Worm (Caenorhabditis elegans): ENCODE measurements around the gene F58H1.7.

Gene F58H1.7

DNA sequence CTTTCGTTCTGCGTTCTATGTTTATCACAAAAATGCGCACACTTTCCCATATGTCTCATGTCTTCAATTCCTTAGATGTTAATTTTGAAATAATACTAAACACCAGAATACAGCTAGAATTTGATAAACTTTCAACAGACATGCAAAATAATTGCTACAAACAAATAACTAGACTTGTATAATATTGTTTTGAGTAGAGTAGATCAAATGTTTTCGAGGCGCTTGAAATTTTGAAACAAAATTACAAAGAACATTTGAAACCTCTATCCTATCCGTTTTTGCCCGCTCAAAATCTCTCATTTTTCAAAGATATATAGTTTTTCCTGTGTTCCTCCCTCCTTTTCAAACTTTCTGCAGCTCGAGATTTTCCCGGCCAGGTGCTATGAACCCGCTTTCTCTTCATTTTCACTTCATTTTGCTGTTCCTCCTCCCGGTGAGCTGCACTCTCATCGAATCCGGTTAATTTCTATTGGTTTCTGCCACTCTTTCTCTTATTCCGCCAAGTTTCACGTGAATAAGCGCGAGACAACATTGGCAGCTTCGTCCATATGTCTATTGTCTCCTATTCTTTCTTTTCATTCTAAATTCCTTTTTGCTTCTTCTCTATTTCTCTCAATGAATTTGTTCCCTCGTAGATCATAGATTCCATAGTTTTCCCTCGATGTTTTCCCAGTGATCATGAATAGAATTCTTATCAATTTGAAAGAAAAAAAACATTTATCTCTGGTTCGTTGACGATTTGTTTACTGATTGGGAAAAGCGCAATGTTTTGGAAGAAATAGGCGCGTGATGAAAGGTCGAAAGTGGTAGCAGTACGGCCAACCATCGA is 42.7 kb downstream of the F58H1.7 start (continued):
- no peak for TF ChIP-seq C38D4.7 (GFP tag; optimal IDR thresholded peaks at IDR 0.05)
- peak; percentile 18 for TF ChIP-seq unc-55 (GFP tag; optimal IDR thresholded peaks at IDR 0.05)
- TF ChIP-seq ceh-6 (GFP tag; optimal IDR thresholded peaks at IDR 0.05): no peak
- TF ChIP-seq hlh-30 (tag; optimal IDR thresholded peaks at IDR 0.05; ENCODE audit: insufficient read depth): no peak
- no peak for TF ChIP-seq ceh-48 (tag; optimal IDR thresholded peaks at IDR 0.05)
- TF ChIP-seq elt-4 (tag; optimal IDR thresholded peaks at IDR 0.05): no peak
- no peak for TF ChIP-seq ceh-24 (tag; optimal IDR thresholded peaks at IDR 0.05)
- TF ChIP-seq mec-3 (tag; optimal IDR thresholded peaks at IDR 0.05; ENCODE audit: borderline replicate concordance): no peak
- TF ChIP-seq dve-1 (tag; optimal IDR thresholded peaks at IDR 0.05): no peak
- no peak for TF ChIP-seq odd-2 (tag; optimal IDR thresholded peaks at IDR 0.05)
- TF ChIP-seq rnt-1 (tag; optimal IDR thresholded peaks at IDR 0.05): peak; percentile 4
- TF ChIP-seq sox-2 (GFP tag; IDR thresholded peaks at IDR 0.05): no peak
- no peak for TF ChIP-seq ceh-30 (tag; optimal IDR thresholded peaks at IDR 0.05)
- no peak for TF ChIP-seq tbx-2 (tag; optimal IDR thresholded peaks at IDR 0.05)
- no peak for TF ChIP-seq C08G9.2 (tag; optimal IDR thresholded peaks at IDR 0.05)
- no peak for TF ChIP-seq ceh-19 (GFP tag; optimal IDR thresholded peaks at IDR 0.05)

DNA sequence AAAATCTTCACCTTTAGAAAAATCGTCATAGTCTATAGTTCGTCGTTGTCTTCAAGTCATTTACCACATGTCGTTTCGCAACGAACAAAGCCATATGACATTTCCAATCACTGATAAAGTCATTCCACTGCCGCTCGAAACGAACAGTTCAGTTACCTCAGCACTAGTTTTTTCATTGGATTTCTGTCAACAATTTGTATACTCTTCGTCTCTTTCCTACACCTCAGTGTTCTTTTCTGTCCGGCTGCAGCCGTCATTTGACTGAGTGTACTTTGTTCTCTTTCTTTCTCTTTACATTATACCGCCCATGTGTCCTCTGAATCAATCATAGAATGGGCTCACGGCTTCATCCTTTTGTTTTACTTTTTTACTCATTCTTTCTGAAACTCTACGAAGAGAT is 43.4 kb downstream of the F58H1.7 start:
- TF ChIP-seq ceh-45 (GFP tag; IDR thresholded peaks at IDR 0.05) (no peak), ztf-16 (tag; optimal IDR thresholded peaks at IDR 0.05) (no peak), F13H6.1 (tag; optimal IDR thresholded peaks at IDR 0.05) (no peak), elt-2 (tag; optimal IDR thresholded peaks at IDR 0.05) (no peak), gmeb-2 (tag; optimal IDR thresholded peaks at IDR 0.05) (no peak), unc-55 (GFP tag; optimal IDR thresholded peaks at IDR 0.05) (peak; percentile 55)

DNA sequence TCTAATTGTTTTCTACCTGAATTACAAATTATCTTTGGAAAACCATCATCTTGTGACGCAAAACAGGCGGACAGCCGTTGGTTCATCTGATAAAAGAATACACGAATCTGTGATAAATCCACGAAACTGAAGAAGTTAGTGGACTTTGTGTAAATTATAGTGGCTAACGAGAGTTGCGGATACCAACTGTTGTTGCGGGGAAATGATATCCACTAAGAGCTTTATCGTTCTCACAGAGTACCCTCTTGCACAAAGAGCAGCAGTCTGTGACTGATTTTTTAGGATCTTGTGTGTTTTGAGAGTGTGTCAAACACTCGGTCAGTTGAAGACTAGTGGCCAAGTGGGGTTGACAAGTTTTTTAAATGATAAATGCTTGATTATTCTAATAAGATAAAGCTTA is 45.0 kb downstream of the F58H1.7 start:
- no peak for TF ChIP-seq syd-9 (tag; optimal IDR thresholded peaks at IDR 0.05)
- TF ChIP-seq unc-55 (GFP tag; optimal IDR thresholded peaks at IDR 0.05): no peak
- no peak for TF ChIP-seq pat-9 (tag; optimal IDR thresholded peaks at IDR 0.05)
- TF ChIP-seq elt-2 (tag; optimal IDR thresholded peaks at IDR 0.05): no peak
- no peak for TF ChIP-seq ttx-3 (tag; optimal IDR thresholded peaks at IDR 0.05)
- no peak for TF ChIP-seq ceh-9 (tag; optimal IDR thresholded peaks at IDR 0.05)
- no peak for TF ChIP-seq pag-3 (tag; optimal IDR thresholded peaks at IDR 0.05; ENCODE audit: borderline replicate concordance)
- no peak for TF ChIP-seq che-1 (tag; optimal IDR thresholded peaks at IDR 0.05)
- no peak for TF ChIP-seq hlh-13 (GFP tag; optimal IDR thresholded peaks at IDR 0.05)
- no peak for TF ChIP-seq ztf-16 (tag; optimal IDR thresholded peaks at IDR 0.05)
- no peak for TF ChIP-seq C38D4.7 (GFP tag; optimal IDR thresholded peaks at IDR 0.05)

DNA sequence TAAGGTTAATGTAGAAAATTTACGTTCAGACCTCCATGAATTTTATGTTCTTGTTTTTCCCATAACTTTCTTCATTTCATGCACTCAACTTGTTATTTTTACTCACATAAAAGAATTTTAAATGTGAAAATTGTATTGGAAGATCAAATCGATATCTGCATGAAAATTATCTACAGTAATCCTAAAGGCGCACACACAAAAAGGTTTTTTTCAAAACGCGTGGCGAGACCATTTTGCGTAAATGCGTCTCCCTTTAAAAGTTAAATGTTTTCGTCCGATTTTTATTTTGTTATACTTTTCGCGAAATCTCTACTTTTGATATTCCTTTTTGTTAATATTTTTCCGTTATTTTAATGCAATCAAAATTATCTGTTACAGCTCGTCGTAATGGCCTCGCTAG is 47.4 kb downstream of the F58H1.7 start, which contains the start of gene R31.2:
R31.2 (plus strand) TSS at position 388 of the 400 bp plus-strand sequence.
- TF ChIP-seq fkh-10 (GFP tag; optimal IDR thresholded peaks at IDR 0.05) (no peak), tbx-7 (tag; optimal IDR thresholded peaks at IDR 0.05) (no peak), fkh-6 (tag; optimal IDR thresholded peaks at IDR 0.05) (no peak), sdc-2 (tag; optimal IDR thresholded peaks at IDR 0.05) (no peak), nfya-1 (tag; optimal IDR thresholded peaks at IDR 0.05) (no peak), dmd-4 (tag; optimal IDR thresholded peaks at IDR 0.05; ENCODE audit: borderline replicate concordance) (no peak), ceh-2 (tag; optimal IDR thresholded peaks at IDR 0.05) (no peak)

Data from whole organism, late embryonic.